Worm (Caenorhabditis elegans) whole organism, L2 larva: ENCODE data around the gene nlp-43.

Experiments
- C34F6.9 ChIP-seq: fragments of 150-350 bp; optimal IDR thresholded peaks from 2 replicates; lab custom pipeline; 2014; ENCODE audit warnings: missing biosample characterization, missing genetic modification characterization
- F13H6.1 ChIP-seq: sonication (generic microtip); optimal IDR thresholded peaks from 2 replicates; lab custom pipeline; 2016; ENCODE audit warnings: missing genetic modification characterization, missing compliant biosample characterization
- R02D3.7 ChIP-seq: fragments of 150-350 bp; optimal IDR thresholded peaks from 2 replicates; lab custom pipeline; 2014; ENCODE audit warnings: missing biosample characterization, missing genetic modification characterization
- ZK546.5 ChIP-seq: sonication (generic microtip); optimal IDR thresholded peaks from 2 replicates; lab custom pipeline; 2017; ENCODE audit warnings: missing biosample characterization, missing genetic modification characterization
- aly-2 ChIP-seq: fragments of 150-350 bp; optimal IDR thresholded peaks from 2 replicates; lab custom pipeline; 2014; ENCODE audit warnings: missing biosample characterization, missing genetic modification characterization
- ama-1 ChIP-seq: fragments of 150-350 bp; optimal IDR thresholded peaks from 2 replicates; lab custom pipeline; 2018; ENCODE audit warnings: inconsistent platforms
- blmp-1 ChIP-seq: sonication (generic microtip); optimal IDR thresholded peaks from 2 replicates; lab custom pipeline; 2017; ENCODE audit warnings: missing genetic modification characterization, mild to moderate bottlenecking, missing compliant biosample characterization, antibody characterized with exemption, moderate library complexity; ENCODE audit not compliant: insufficient read depth
- ceh-16 ChIP-seq: fragments of 150-350 bp; optimal IDR thresholded peaks from 2 replicates; lab custom pipeline; 2014; ENCODE audit warnings: missing biosample characterization, missing genetic modification characterization
- ceh-82 ChIP-seq: fragments of 150-350 bp; optimal IDR thresholded peaks from 2 replicates; lab custom pipeline; 2014; ENCODE audit warnings: missing biosample characterization, missing genetic modification characterization
- crh-2 ChIP-seq: sonication (generic microtip); optimal IDR thresholded peaks from 2 replicates; lab custom pipeline; 2017; ENCODE audit warnings: missing biosample characterization, missing genetic modification characterization
- egl-27 ChIP-seq: sonication (generic microtip); optimal IDR thresholded peaks from 3 replicates; lab custom pipeline; 2017; ENCODE audit warnings: missing biosample characterization, missing genetic modification reagents, missing genetic modification characterization
- elt-1 ChIP-seq: fragments of 150-350 bp; optimal IDR thresholded peaks from 2 replicates; lab custom pipeline; 2014; ENCODE audit warnings: missing biosample characterization, missing genetic modification characterization
- elt-3 ChIP-seq: sonication (generic microtip); optimal IDR thresholded peaks from 2 replicates; lab custom pipeline; 2017; ENCODE audit warnings: missing biosample characterization, missing genetic modification characterization
- fos-1 ChIP-seq: fragments of 150-350 bp; optimal IDR thresholded peaks from 2 replicates; lab custom pipeline; 2014; ENCODE audit warnings: missing biosample characterization, missing genetic modification characterization
- gmeb-1 ChIP-seq: fragments of 150-350 bp; optimal IDR thresholded peaks from 2 replicates; lab custom pipeline; 2014; ENCODE audit warnings: missing biosample characterization, missing genetic modification characterization
- lin-11 ChIP-seq: fragments of 150-350 bp; sonication (generic microtip); optimal IDR thresholded peaks from 2 replicates; lab custom pipeline; 2014; ENCODE audit warnings: missing biosample characterization, missing genetic modification characterization, inconsistent platforms, mixed read lengths
- lin-13 ChIP-seq: fragments of 150-350 bp; optimal IDR thresholded peaks from 2 replicates; lab custom pipeline; 2014; ENCODE audit warnings: missing biosample characterization, missing genetic modification reagents, missing genetic modification characterization
- lsy-2 ChIP-seq, 2 experiments: fragments of 150-350 bp in 1 of 2; sonication (generic microtip) in 1 of 2; optimal IDR thresholded peaks; 2 replicates each; lab custom pipeline; 2014 to 2017; ENCODE audit warnings: missing biosample characterization in 2 of 2, missing genetic modification characterization in 2 of 2
- mab-5 ChIP-seq: fragments of 150-350 bp; optimal IDR thresholded peaks from 2 replicates; lab custom pipeline; 2014; ENCODE audit warnings: missing biosample characterization, missing genetic modification characterization
- mbf-1 ChIP-seq: sonication (generic microtip); optimal IDR thresholded peaks from 2 replicates; lab custom pipeline; 2017; ENCODE audit warnings: missing biosample characterization, missing genetic modification characterization
- mdl-1 ChIP-seq, 2 experiments: fragments of 150-350 bp in 1 of 2; sonication (generic microtip) in 1 of 2; optimal IDR thresholded peaks; 2 replicates each; lab custom pipeline; 2017; ENCODE audit warnings: missing biosample characterization in 2 of 2, missing genetic modification characterization in 2 of 2
- nhr-10 ChIP-seq: sonication (generic microtip); optimal IDR thresholded peaks from 2 replicates; lab custom pipeline; 2017; ENCODE audit warnings: missing biosample characterization, missing genetic modification characterization
- nhr-11 ChIP-seq: fragments of 150-350 bp; optimal IDR thresholded peaks from 2 replicates; lab custom pipeline; 2014; ENCODE audit warnings: missing biosample characterization, missing genetic modification characterization
- nhr-12 ChIP-seq: fragments of 150-350 bp; optimal IDR thresholded peaks from 2 replicates; lab custom pipeline; 2014; ENCODE audit warnings: missing biosample characterization, missing genetic modification characterization
- nhr-129 ChIP-seq: fragments of 150-350 bp; optimal IDR thresholded peaks from 2 replicates; lab custom pipeline; 2014; ENCODE audit warnings: missing biosample characterization, missing genetic modification characterization
- nhr-23 ChIP-seq: fragments of 150-350 bp; optimal IDR thresholded peaks from 2 replicates; lab custom pipeline; 2014; ENCODE audit warnings: missing biosample characterization, missing genetic modification reagents, missing genetic modification characterization
- nhr-237 ChIP-seq: fragments of 150-350 bp; optimal IDR thresholded peaks from 2 replicates; lab custom pipeline; 2014; ENCODE audit warnings: missing biosample characterization, missing genetic modification characterization
- nhr-25 ChIP-seq: fragments of 150-350 bp; sonication (generic microtip); optimal IDR thresholded peaks from 3 replicates; lab custom pipeline; 2014; ENCODE audit warnings: missing biosample characterization, missing genetic modification characterization
- peb-1 ChIP-seq: fragments of 150-350 bp; optimal IDR thresholded peaks from 2 replicates; lab custom pipeline; 2014; ENCODE audit warnings: missing biosample characterization, missing genetic modification characterization
- sem-4 ChIP-seq: fragments of 150-350 bp; optimal IDR thresholded peaks from 2 replicates; lab custom pipeline; 2014; ENCODE audit warnings: missing biosample characterization, missing genetic modification reagents, missing genetic modification characterization
- sma-3 ChIP-seq: sonication (generic microtip); optimal IDR thresholded peaks from 2 replicates; lab custom pipeline; 2016; ENCODE audit warnings: missing genetic modification reagents, missing genetic modification characterization, missing compliant biosample characterization
- sma-9 ChIP-seq, 2 experiments: fragments of 150-350 bp in 1 of 2; sonication (generic microtip) in 1 of 2; optimal IDR thresholded peaks; 2 replicates each; lab custom pipeline; 2014 to 2016; ENCODE audit warnings: missing genetic modification characterization in 2 of 2, mild to moderate bottlenecking in 1 of 2, missing biosample characterization in 1 of 2, missing compliant biosample characterization in 1 of 2, missing genetic modification reagents in 1 of 2, moderate library complexity in 1 of 2
- snpc-4 ChIP-seq: fragments of 150-350 bp; optimal IDR thresholded peaks from 2 replicates; lab custom pipeline; 2014; ENCODE audit warnings: missing biosample characterization, missing genetic modification characterization
- unc-55 ChIP-seq: fragments of 150-350 bp; sonication (generic microtip); optimal IDR thresholded peaks from 3 replicates; lab custom pipeline; 2014; ENCODE audit warnings: missing biosample characterization, missing genetic modification reagents, missing genetic modification characterization
- unc-62 ChIP-seq: fragments of 150-350 bp; optimal IDR thresholded peaks from 2 replicates; lab custom pipeline; 2014; ENCODE audit warnings: missing biosample characterization, missing genetic modification reagents, missing genetic modification characterization
- zag-1 ChIP-seq: fragments of 150-350 bp; optimal IDR thresholded peaks from 2 replicates; lab custom pipeline; 2014; ENCODE audit warnings: missing biosample characterization, missing genetic modification characterization
- ztf-11 ChIP-seq: sonication (generic microtip); optimal IDR thresholded peaks from 2 replicates; lab custom pipeline; 2017; ENCODE audit warnings: missing biosample characterization, missing genetic modification characterization
- ztf-4 ChIP-seq: fragments of 150-350 bp; optimal IDR thresholded peaks from 2 replicates; lab custom pipeline; 2014; ENCODE audit warnings: missing biosample characterization, missing genetic modification characterization

The nlp-43 gene

ce11 chrIII:5047175-5047574, 5.0 kb downstream of the nlp-43 start, which contains the start of gene txbp-3:
TSS of gene txbp-3 (minus strand) at chrIII:5047459.
- TF ChIP-seq unc-55 (GFP tag; lab: Kevin White, UChicago) (peak; percentile 74), mab-5 (tag; lab: Kevin White, UChicago) (no peak), F13H6.1 (tag; lab: Kevin White, UChicago) (peak; percentile 36), sem-4 (tag; lab: Kevin White, UChicago) (peak; percentile 17), lin-13 (GFP tag; lab: Kevin White, UChicago) (peak; percentile 60), nhr-12 (no peak), C34F6.9 (tag; lab: Kevin White, UChicago) (peak; percentile 71), nhr-129 (peak; percentile 28), nhr-25 (tag; lab: Kevin White, UChicago) (peak; percentile 79), nhr-11 (tag; lab: Kevin White, UChicago) (no peak), snpc-4 (tag; lab: Kevin White, UChicago) (peak; percentile 5), egl-27 (tag; lab: Kevin White, UChicago) (no peak), fos-1 (tag; lab: Kevin White, UChicago) (peak; percentile 99), gmeb-1 (tag; lab: Kevin White, UChicago) (peak; percentile 3), ceh-16 (tag; lab: Kevin White, UChicago) (peak; percentile 40), sma-9 (GFP tag; optimal IDR thresholded peaks at IDR 0.05; lab: Kevin White, UChicago) (peak; percentile 41), sma-9 (tag; optimal IDR thresholded peaks at IDR 0.05; lab: Kevin White, UChicago) (no peak), lsy-2 (tag; optimal IDR thresholded peaks at IDR 0.05; lab: Kevin White, UChicago) (peak in 1 of 2 experiments; percentile 52), elt-1 (tag; lab: Kevin White, UChicago) (no peak), mbf-1 (no peak), crh-2 (tag; lab: Kevin White, UChicago) (peak; percentile 70)

- TF ChIP-seq ceh-82 (tag; lab: Kevin White, UChicago) = no peak
- no peak for TF ChIP-seq nhr-237 (tag; lab: Kevin White, UChicago)
- TF ChIP-seq peb-1 (tag; lab: Kevin White, UChicago) = no peak
- no peak for TF ChIP-seq ceh-16 (tag; lab: Kevin White, UChicago)
- no peak for TF ChIP-seq blmp-1
- no peak for TF ChIP-seq unc-62 (GFP tag; lab: Kevin White, UChicago)
- no peak for TF ChIP-seq ztf-4 (tag; lab: Kevin White, UChicago)
- TF ChIP-seq zag-1 (tag; lab: Kevin White, UChicago) = no peak
- TF ChIP-seq ZK546.5 = no peak
- TF ChIP-seq lin-11 (tag; lab: Kevin White, UChicago) = no peak
These were observed 5.5 kb downstream of the nlp-43 start, which contains the start of gene C45G9.5 for ce11 chrIII:5047740-5048139. TSS of gene C45G9.5 (plus strand) at chrIII:5048117.

ce11 chrIII:5051949-5052348, 9.7 kb downstream of the nlp-43 start, which contains the start of gene C45G9.15:
TSS of gene C45G9.15 (minus strand) at chrIII:5052049.
- TF ChIP-seq mbf-1 = no peak

- TF ChIP-seq aly-2 (tag; lab: Kevin White, UChicago) = no peak
- no peak for TF ChIP-seq mdl-1 (tag; optimal IDR thresholded peaks at IDR 0.05; lab: Kevin White, UChicago)
- TF ChIP-seq mbf-1 = no peak
- no peak for TF ChIP-seq nhr-25 (tag; lab: Kevin White, UChicago)
- TF ChIP-seq R02D3.7 (tag; lab: Kevin White, UChicago) = no peak
- TF ChIP-seq nhr-23 (tag; lab: Kevin White, UChicago) = no peak
- TF ChIP-seq nhr-237 (tag; lab: Kevin White, UChicago) = no peak
- no peak for TF ChIP-seq ama-1 (lab: Kevin White, UChicago)
- TF ChIP-seq ZK546.5 = no peak
- TF ChIP-seq elt-3 (tag; lab: Kevin White, UChicago) = no peak
- TF ChIP-seq ztf-11 (tag; lab: Kevin White, UChicago) = no peak
- no peak for TF ChIP-seq zag-1 (tag; lab: Kevin White, UChicago)
- no peak for TF ChIP-seq sma-3 (GFP tag; lab: Kevin White, UChicago)
- TF ChIP-seq nhr-10 (tag; lab: Kevin White, UChicago) = no peak
These were observed 11.3 kb downstream of the nlp-43 start, which contains the start of gene C45G9.8 for ce11 chrIII:5053541-5053940. TSS of gene C45G9.8 (minus strand) at chrIII:5053641.
